Fruit fly (Drosophila melanogaster) whole organism, embryonic: Measurements from ENCODE around the gene Eig71Ej.

Experiments used
- Blimp-1 ChIP-seq: fragments of 200-800 bp; sonication (Bioruptor generic); optimal IDR thresholded peaks from 3 replicates; lab custom pipeline; 2018; ENCODE audit warnings: missing biosample characterization, missing genetic modification characterization, mild to moderate bottlenecking, moderate library complexity, missing genetic modification reagents
- Bteb2 ChIP-seq: fragments of 200-800 bp; sonication (Bioruptor generic); optimal IDR thresholded peaks from 2 replicates; lab custom pipeline; 2016; ENCODE audit warnings: missing biosample characterization, missing genetic modification characterization
- CG10209 ChIP-seq: fragments of 200-800 bp; sonication (Bioruptor generic); optimal IDR thresholded peaks from 3 replicates; lab custom pipeline; 2017; ENCODE audit warnings: missing biosample characterization, mild to moderate bottlenecking, missing genetic modification characterization, missing genetic modification reagents
- CG11504 ChIP-seq: fragments of 200-800 bp; sonication (Bioruptor generic); optimal IDR thresholded peaks from 3 replicates; lab custom pipeline; 2019; ENCODE audit warnings: missing biosample characterization, mild to moderate bottlenecking, missing genetic modification characterization, moderate library complexity
- CG11560 ChIP-seq: fragments of 200-800 bp; sonication (Bioruptor generic); IDR thresholded peaks from 3 replicates; pipeline ENCODE4 v1.3.6; 2022; ENCODE audit warnings: missing biosample characterization, missing genetic modification characterization
- CG12391 ChIP-seq: fragments of 200-800 bp; sonication (Bioruptor generic); optimal IDR thresholded peaks from 3 replicates; lab custom pipeline; 2018; ENCODE audit warnings: missing biosample characterization, mild to moderate bottlenecking, missing genetic modification characterization, moderate library complexity
- CG16863 ChIP-seq: fragments of 200-800 bp; sonication (Bioruptor generic); optimal IDR thresholded peaks from 3 replicates; lab custom pipeline; 2016; ENCODE audit warnings: missing biosample characterization, missing genetic modification characterization
- CG17359 ChIP-seq: fragments of 200-800 bp; sonication (Bioruptor generic); optimal IDR thresholded peaks from 3 replicates; lab custom pipeline; 2018; ENCODE audit warnings: missing biosample characterization, mild to moderate bottlenecking, missing genetic modification characterization, moderate library complexity
- CG18619 ChIP-seq: fragments of 200-800 bp; sonication (Bioruptor generic); optimal IDR thresholded peaks from 3 replicates; lab custom pipeline; 2017; ENCODE audit warnings: missing biosample characterization, mild to moderate bottlenecking, missing genetic modification characterization
- CG2199 ChIP-seq: fragments of 200-800 bp; sonication (Bioruptor generic); IDR thresholded peaks from 3 replicates; pipeline ENCODE4 v1.3.6; 2022; ENCODE audit warnings: missing biosample characterization, missing genetic modification characterization
- CG2678 ChIP-seq: fragments of 200-800 bp; sonication (Bioruptor generic); optimal IDR thresholded peaks from 3 replicates; lab custom pipeline; 2019; ENCODE audit warnings: missing biosample characterization, mild to moderate bottlenecking, missing genetic modification characterization, moderate library complexity
- CG2712 ChIP-seq: fragments of 200-800 bp; optimal IDR thresholded peaks from 3 replicates; lab custom pipeline; 2019; ENCODE audit warnings: missing biosample characterization, mild to moderate bottlenecking, missing genetic modification characterization, moderate library complexity
- CG4328 ChIP-seq: fragments of 200-800 bp; sonication (Bioruptor generic); optimal IDR thresholded peaks from 3 replicates; lab custom pipeline; 2017; ENCODE audit warnings: missing biosample characterization, missing genetic modification reagents, missing genetic modification characterization
- CG4360 ChIP-seq: fragments of 200-800 bp; sonication (Bioruptor generic); IDR thresholded peaks from 2 replicates; pipeline ENCODE4 v1.3.6; 2022; ENCODE audit warnings: missing biosample characterization, missing genetic modification characterization
- CG5953 ChIP-seq: fragments of 200-800 bp; sonication (Bioruptor generic); IDR thresholded peaks from 2 replicates; pipeline ENCODE4 v1.3.6; 2022; ENCODE audit warnings: missing biosample characterization, missing genetic modification characterization
- CG6765 ChIP-seq: fragments of 200-800 bp; sonication (Bioruptor generic); optimal IDR thresholded peaks from 3 replicates; lab custom pipeline; 2017; ENCODE audit warnings: missing biosample characterization, mild to moderate bottlenecking, missing genetic modification characterization
- CG7556 ChIP-seq: fragments of 200-800 bp; sonication (Bioruptor generic); optimal IDR thresholded peaks from 2 replicates; lab custom pipeline; 2017; ENCODE audit warnings: missing biosample characterization, mild to moderate bottlenecking, missing genetic modification characterization
- CG8944 ChIP-seq: fragments of 200-800 bp; sonication (Bioruptor generic); optimal IDR thresholded peaks from 3 replicates; lab custom pipeline; 2016; ENCODE audit warnings: missing biosample characterization, missing genetic modification characterization
- D19A ChIP-seq: fragments of 200-800 bp; optimal IDR thresholded peaks from 3 replicates; lab custom pipeline; 2019; ENCODE audit warnings: missing biosample characterization, mild to moderate bottlenecking, missing genetic modification characterization, moderate library complexity
- Dad ChIP-seq: fragments of 200-800 bp; sonication (Bioruptor generic); optimal IDR thresholded peaks from 3 replicates; lab custom pipeline; 2016; ENCODE audit warnings: missing biosample characterization, missing genetic modification characterization
- Drgx ChIP-seq: fragments of 200-800 bp; sonication (Bioruptor generic); IDR thresholded peaks from 2 replicates; pipeline ENCODE4 v1.3.6; 2022; ENCODE audit warnings: missing biosample characterization, missing genetic modification characterization
- Elba2 ChIP-seq: fragments of 200-800 bp; sonication (Bioruptor generic); optimal IDR thresholded peaks from 3 replicates; lab custom pipeline; 2016; ENCODE audit warnings: missing biosample characterization, missing genetic modification characterization
- Ets65A ChIP-seq: fragments of 200-800 bp; sonication (Bioruptor generic); peaks from one replicate; lab custom pipeline; 2016; ENCODE audit warnings: missing biosample characterization, missing genetic modification characterization
- GATAe ChIP-seq: fragments of 200-800 bp; sonication (Bioruptor generic); conservative IDR thresholded peaks from 2 replicates; pipeline ENCODE4 v1.3.6; 2022; ENCODE audit warnings: missing biosample characterization, missing genetic modification characterization
- MTF-1 ChIP-seq: fragments of 200-800 bp; sonication (Bioruptor generic); optimal IDR thresholded peaks from 2 replicates; lab custom pipeline; 2018; ENCODE audit warnings: missing biosample characterization, mild to moderate bottlenecking, missing genetic modification characterization, borderline replicate concordance
- Rfx ChIP-seq: fragments of 200-800 bp; sonication (Bioruptor generic); IDR thresholded peaks from 2 replicates; pipeline ENCODE4 v1.3.6; 2022; ENCODE audit warnings: missing biosample characterization, missing genetic modification characterization
- Sox102F ChIP-seq: fragments of 200-800 bp; sonication (Bioruptor generic); optimal IDR thresholded peaks from 2 replicates; lab custom pipeline; 2018; ENCODE audit warnings: missing biosample characterization, mild to moderate bottlenecking, missing genetic modification characterization, moderate library complexity
- TFAM ChIP-seq: fragments of 200-800 bp; sonication (Bioruptor generic); optimal IDR thresholded peaks from 2 replicates; lab custom pipeline; 2017; ENCODE audit warnings: missing biosample characterization, missing genetic modification characterization, inconsistent platforms
- chif ChIP-seq, 2 experiments: fragments of 200-800 bp; sonication (Bioruptor generic); optimal IDR thresholded peaks; 3 replicates each; lab custom pipeline; 2016; ENCODE audit warnings: missing biosample characterization in 2 of 2, missing genetic modification characterization in 2 of 2
- chinmo ChIP-seq: fragments of 200-800 bp; sonication (Bioruptor generic); IDR thresholded peaks from 4 replicates; pipeline ENCODE4 v1.3.6; 2022; ENCODE audit warnings: missing biosample characterization, missing genetic modification characterization; ENCODE audit not compliant: partially characterized antibody
- disco-r ChIP-seq: fragments of 200-800 bp; sonication (Bioruptor generic); optimal IDR thresholded peaks from 2 replicates; lab custom pipeline; 2016; ENCODE audit warnings: missing biosample characterization, missing genetic modification characterization
- ftz-f1 ChIP-seq: fragments of 200-800 bp; sonication (Bioruptor generic); optimal IDR thresholded peaks from 2 replicates; lab custom pipeline; 2016; ENCODE audit warnings: missing biosample characterization, missing genetic modification characterization
- gcm ChIP-seq: fragments of 200-800 bp; sonication (Bioruptor generic); optimal IDR thresholded peaks from 2 replicates; lab custom pipeline; 2019; ENCODE audit warnings: missing biosample characterization, mild to moderate bottlenecking, missing genetic modification characterization, moderate library complexity
- gem ChIP-seq: fragments of 200-800 bp; sonication (Bioruptor generic); optimal IDR thresholded peaks from 2 replicates; lab custom pipeline; 2019; ENCODE audit warnings: missing biosample characterization, mild to moderate bottlenecking, missing genetic modification characterization, moderate library complexity
- hb ChIP-seq: fragments of 200-800 bp; sonication (Bioruptor generic); IDR thresholded peaks from 3 replicates; pipeline ENCODE4 v1.3.6; 2022; ENCODE audit warnings: missing biosample characterization, missing genetic modification characterization; ENCODE audit not compliant: partially characterized antibody
- ind ChIP-seq: fragments of 200-800 bp; sonication (Bioruptor generic); optimal IDR thresholded peaks from 3 replicates; lab custom pipeline; 2016; ENCODE audit warnings: missing biosample characterization, missing genetic modification characterization
- lola ChIP-seq, 3 experiments: fragments of >200 bp in 2 of 3; fragments of 200-800 bp in 1 of 3; sonication (Bioruptor generic) in 1 of 3; optimal IDR thresholded peaks; 2 replicates each; lab custom pipeline; 2017 to 2019; ENCODE audit warnings: missing biosample characterization in 3 of 3, missing genetic modification characterization in 3 of 3, mild to moderate bottlenecking in 1 of 3, moderate library complexity in 1 of 3
- maf-S ChIP-seq: fragments of 200-800 bp; sonication (Bioruptor generic); optimal IDR thresholded peaks from 2 replicates; lab custom pipeline; 2016; ENCODE audit warnings: missing biosample characterization, missing genetic modification characterization
- pb ChIP-seq: fragments of 200-800 bp; sonication (Bioruptor generic); optimal IDR thresholded peaks from 3 replicates; lab custom pipeline; 2016; ENCODE audit warnings: missing biosample characterization, missing genetic modification characterization
- phol ChIP-seq: fragments of 200-800 bp; sonication (Bioruptor generic); optimal IDR thresholded peaks from 3 replicates; lab custom pipeline; 2018; ENCODE audit warnings: missing biosample characterization, mild to moderate bottlenecking, missing genetic modification characterization, moderate library complexity
- sens ChIP-seq: fragments of 200-800 bp; sonication (Bioruptor generic); peaks from one replicate; lab custom pipeline; 2016; ENCODE audit warnings: missing biosample characterization, missing genetic modification characterization
- seq ChIP-seq: fragments of 200-800 bp; sonication (Bioruptor generic); IDR thresholded peaks from 2 replicates; pipeline ENCODE4 v1.3.6; 2022; ENCODE audit warnings: missing biosample characterization, missing genetic modification characterization
- slp2 ChIP-seq: fragments of 200-800 bp; sonication (Bioruptor generic); optimal IDR thresholded peaks from 2 replicates; lab custom pipeline; 2016; ENCODE audit warnings: missing biosample characterization, missing genetic modification characterization
- stc ChIP-seq: fragments of 200-800 bp; sonication (Bioruptor generic); IDR thresholded peaks from 2 replicates; pipeline ENCODE4 v1.3.6; 2022; ENCODE audit warnings: missing biosample characterization, missing genetic modification characterization
- tgo ChIP-seq: fragments of 200-800 bp; sonication (Bioruptor generic); IDR thresholded peaks from 3 replicates; pipeline ENCODE4 v1.3.6; 2022; ENCODE audit warnings: missing biosample characterization, missing genetic modification characterization
- tna ChIP-seq: fragments of 200-800 bp; sonication (Bioruptor generic); IDR thresholded peaks from 2 replicates; pipeline ENCODE4 v1.3.6; 2022; ENCODE audit warnings: missing biosample characterization, missing genetic modification characterization; ENCODE audit not compliant: partially characterized antibody
- twi ChIP-seq: fragments of 200-800 bp; optimal IDR thresholded peaks from 2 replicates; lab custom pipeline; 2019; ENCODE audit warnings: missing biosample characterization, mild to moderate bottlenecking, missing genetic modification characterization, moderate library complexity

Gene Eig71Ej

dm6 chr3L:15660915-15661314 lies at the start of gene Eig71Ej, which contains the start of gene Eig71Ek:
TSS of gene Eig71Ej (minus strand) at chr3L:15661015.
TSS of gene Eig71Ek (plus strand) at chr3L:15661248.
- TF ChIP-seq seq (GFP tag; lab: Robert Waterston, UW) (no peak), CG16863 (no peak), slp2 (GFP tag; lab: Kevin White, UChicago) (no peak), pb (GFP tag; lab: Kevin White, UChicago) (no peak), CG17359 (tag; lab: Kevin White, UChicago) (no peak), chif (GFP tag; optimal IDR thresholded peaks at IDR 0.05; lab: Kevin White, UChicago) (no peak), Bteb2 (no peak), TFAM (no peak), CG18619 (GFP tag; lab: Kevin White, UChicago) (no peak)

- TF ChIP-seq CG2199 (peak; percentile 70; the same call in 2 of the 3 replicates), twi (tag; lab: Kevin White, UChicago) (peak; percentile 90), Ets65A (peak; percentile 28), disco-r (GFP tag; lab: Kevin White, UChicago) (no peak), CG4360 (GFP tag; lab: Robert Waterston, UW) (peak; percentile 9; the same call in 1 of the 2 replicates), tgo (no peak), chinmo (no peak)
- TF ChIP-seq, all 482 proteins: peak for 4
Measured at dm6 chr3L:15710125-15710524, 49.3 kb upstream of the Eig71Ej start.

dm6 chr3L:15708579-15708978 lies 47.8 kb upstream of the Eig71Ej start:
- peak; percentile 9 for TF ChIP-seq Sox102F (GFP tag; lab: Kevin White, UChicago)
- TF ChIP-seq tna (GFP tag; lab: Robert Waterston, UW) = no peak
- peak; percentile 35 for TF ChIP-seq CG2678 (tag; lab: Kevin White, UChicago)
- no peak for TF ChIP-seq ind (GFP tag; lab: Kevin White, UChicago)
- TF ChIP-seq CG8944 (GFP tag; lab: Kevin White, UChicago) = no peak
- TF ChIP-seq gem (tag; lab: Kevin White, UChicago) = peak; percentile 25
- no peak for TF ChIP-seq CG6765 (GFP tag; lab: Kevin White, UChicago)
- peak; percentile 4 for TF ChIP-seq Blimp-1 (GFP tag; lab: Kevin White, UChicago)
- TF ChIP-seq D19A (tag; lab: Kevin White, UChicago) = peak; percentile 10
- peak; percentile 2 for TF ChIP-seq CG7556 (GFP tag; lab: Kevin White, UChicago)
- TF ChIP-seq sens (GFP tag; lab: Kevin White, UChicago) = no peak
- TF ChIP-seq GATAe (GFP tag; lab: Robert Waterston, UW) = no peak
- no peak for TF ChIP-seq Elba2 (GFP tag; lab: Kevin White, UChicago)
- peak; percentile 3 for TF ChIP-seq CG2712 (tag; lab: Kevin White, UChicago)
- peak; percentile 14 for TF ChIP-seq phol
- TF ChIP-seq ftz-f1 (GFP tag; lab: Kevin White, UChicago) = no peak
- TF ChIP-seq Drgx (GFP tag; lab: Robert Waterston, UW) = peak; percentile 59; the same call in 1 of the 2 replicates
- TF ChIP-seq Dad (GFP tag; lab: Kevin White, UChicago) = no peak
- peak; percentile 42 for TF ChIP-seq CG11504 (tag; lab: Kevin White, UChicago)

dm6 chr3L:15708158-15708557 lies 47.3 kb upstream of the Eig71Ej start:
- TF ChIP-seq Rfx (GFP tag; lab: Robert Waterston, UW) = no peak
- no peak for TF ChIP-seq stc
- 0 out of 3 replicates have a peak, but pooled peaks have one; percentile 11 for TF ChIP-seq CG11560
- no peak for TF ChIP-seq CG12391 (tag; lab: Kevin White, UChicago)
- no peak for TF ChIP-seq MTF-1 (GFP tag; lab: Kevin White, UChicago)
- TF ChIP-seq lola (GFP tag; optimal IDR thresholded peaks at IDR 0.05; lab: Kevin White, UChicago) = no peak
- TF ChIP-seq gcm (GFP tag; lab: Kevin White, UChicago) = no peak
- TF ChIP-seq CG4328 (GFP tag; lab: Kevin White, UChicago) = no peak
- TF ChIP-seq Sox102F (GFP tag; lab: Kevin White, UChicago) = no peak
- TF ChIP-seq maf-S (GFP tag; lab: Kevin White, UChicago) = no peak
- no peak for TF ChIP-seq CG10209 (GFP tag; lab: Kevin White, UChicago)
- TF ChIP-seq hb (GFP tag; lab: Robert Waterston, UW) = no peak
- 0 out of 2 replicates have a peak, but pooled peaks have one; percentile 22 for TF ChIP-seq CG5953 (GFP tag; lab: Robert Waterston, UW)
